Worm (Caenorhabditis elegans) whole organism, L4/young adult: ENCODE results near the gene ubh-2.

Experiments
- W03F9.2 ChIP-seq: fragments of 150-350 bp; optimal IDR thresholded peaks from 2 replicates; lab custom pipeline; 2014; ENCODE audit warnings: missing biosample characterization, missing genetic modification characterization
- dao-5 ChIP-seq: sonication (generic microtip); optimal IDR thresholded peaks from 2 replicates; lab custom pipeline; 2016; ENCODE audit warnings: missing genotype, missing genetic modification characterization, moderate library complexity, missing compliant biosample characterization
- him-1 ChIP-seq: sonication (generic microtip); optimal IDR thresholded peaks from 2 replicates; lab custom pipeline; 2016; ENCODE audit warnings: missing genotype, missing genetic modification reagents, missing genetic modification characterization, missing compliant biosample characterization

- TF ChIP-seq him-1 (tag; lab: Kevin White, UChicago) (no peak), dao-5 (tag; lab: Kevin White, UChicago) (no peak), W03F9.2 (no peak)
Observed at ce11 chrV:6510622-6511021, 1.0 kb upstream of the ubh-2 start.
